Fruit fly (Drosophila melanogaster): Measurements from ENCODE around the gene Mulk.

Mulk gene

DNA sequence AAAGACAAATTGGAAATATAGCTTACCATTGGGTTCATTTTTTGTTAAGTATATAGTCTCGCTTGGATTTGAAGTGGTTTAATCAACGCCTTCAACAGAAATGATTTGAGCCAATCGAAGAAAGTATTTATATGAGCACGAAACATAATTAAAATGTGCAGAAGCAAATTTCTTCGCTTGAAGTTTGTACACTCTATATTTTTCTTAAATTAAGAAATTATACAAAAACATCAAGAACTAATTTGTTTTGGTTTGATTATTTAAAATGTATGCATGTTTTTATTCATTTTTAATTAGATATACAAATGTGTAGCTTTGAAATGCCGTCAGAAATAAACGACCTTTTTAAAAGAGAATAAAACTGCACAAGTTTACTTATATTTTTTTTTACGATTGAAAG, 32.1 kb downstream of the Mulk start, which contains the start of gene CG13138:
CG13138 (minus strand) TSS at position 101 of the 400 bp plus-strand sequence.
- TF ChIP-seq Ets98B (GFP tag; IDR thresholded peaks at IDR 0.05) (no peak), CG4496 (GFP tag; IDR thresholded peaks at IDR 0.05) (no peak), CG14655 (GFP tag; optimal IDR thresholded peaks at IDR 0.05) (no peak), fd96Ca (GFP tag; IDR thresholded peaks at IDR 0.05) (no peak), CG10348 (GFP tag; IDR thresholded peaks at IDR 0.05) (no peak), gl (tag; optimal IDR thresholded peaks at IDR 0.05) (no peak), CG13204 (GFP tag; optimal IDR thresholded peaks at IDR 0.05) (no peak), CG8301 (tag; optimal IDR thresholded peaks at IDR 0.05) (no peak), CG34367 (tag; optimal IDR thresholded peaks at IDR 0.05) (no peak), CG15710 (tag; optimal IDR thresholded peaks at IDR 0.05) (no peak), CG8159 (tag; optimal IDR thresholded peaks at IDR 0.05) (no peak), EcR (GFP tag; optimal IDR thresholded peaks at IDR 0.05) (no peak), Pif1A (GFP tag; optimal IDR thresholded peaks at IDR 0.05) (no peak)

DNA sequence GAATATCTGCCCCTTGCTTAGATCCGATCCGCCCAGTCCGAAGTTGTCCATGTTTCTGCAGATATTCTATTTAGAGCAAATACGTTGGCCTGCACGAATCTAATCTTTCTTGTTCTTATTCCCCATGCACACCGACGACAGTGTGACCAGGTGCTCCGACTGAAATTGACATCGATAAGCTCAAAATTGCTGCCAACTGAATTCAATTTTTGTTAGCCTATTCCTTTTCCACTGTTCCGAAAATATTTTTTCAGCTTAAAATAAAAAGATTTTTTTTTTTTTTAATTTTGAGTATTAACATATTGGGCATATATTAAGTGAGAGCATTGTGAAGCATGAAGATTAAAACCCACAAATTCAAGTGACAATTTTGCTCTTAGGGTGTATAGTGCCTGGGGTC, 33.9 kb downstream of the Mulk start, which contains the start of gene nmd:
nmd (minus strand) TSS at position 162 of the 400 bp plus-strand sequence.
- TF ChIP-seq CG34367 (tag; optimal IDR thresholded peaks at IDR 0.05) (no peak), rn (GFP tag; IDR thresholded peaks at IDR 0.05) (no peak), Pif1A (GFP tag; optimal IDR thresholded peaks at IDR 0.05) (no peak), fd96Ca (GFP tag; IDR thresholded peaks at IDR 0.05) (no peak), EcR (GFP tag; optimal IDR thresholded peaks at IDR 0.05) (no peak), CG13204 (GFP tag; optimal IDR thresholded peaks at IDR 0.05) (no peak), gl (tag; optimal IDR thresholded peaks at IDR 0.05) (no peak), Ets98B (GFP tag; IDR thresholded peaks at IDR 0.05) (no peak)

DNA sequence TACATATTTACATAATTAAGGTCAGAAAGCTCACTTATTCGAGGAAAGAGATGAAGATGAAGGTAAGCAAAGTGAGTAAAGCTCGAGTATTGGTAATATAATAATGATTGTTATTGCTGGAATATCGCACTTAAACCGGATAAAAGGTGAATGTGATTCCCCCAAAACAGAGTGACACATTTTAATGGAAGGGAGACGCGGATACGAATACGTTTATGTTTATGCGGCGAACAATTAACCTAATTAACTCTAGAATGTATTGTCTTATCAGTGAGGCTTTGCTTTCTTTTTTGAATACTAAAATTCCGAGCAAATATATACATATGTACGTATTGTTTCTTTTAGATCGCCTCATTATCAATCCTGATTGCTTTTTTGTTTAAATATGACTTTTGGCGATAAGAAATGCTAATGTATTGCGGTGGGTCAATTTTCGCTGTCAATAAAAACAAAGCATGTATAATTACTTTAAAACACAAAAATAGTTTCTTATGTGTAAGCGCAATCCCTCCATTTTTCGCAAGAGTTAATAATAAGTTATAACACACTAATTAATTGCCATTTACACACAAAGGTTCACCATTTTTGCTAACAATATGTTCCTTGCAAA, 35.8 kb downstream of the Mulk start:
- no peak for TF ChIP-seq D1 (tag; optimal IDR thresholded peaks at IDR 0.05)
- TF ChIP-seq Pif1B (GFP tag; optimal IDR thresholded peaks at IDR 0.05) = no peak
- TF ChIP-seq CG32121 (GFP tag; IDR thresholded peaks at IDR 0.05) = no peak
- no peak for TF ChIP-seq CG8159 (tag; optimal IDR thresholded peaks at IDR 0.05)
- no peak for TF ChIP-seq CG9948 (tag; optimal IDR thresholded peaks at IDR 0.05)
- no peak for TF ChIP-seq EcR (GFP tag; optimal IDR thresholded peaks at IDR 0.05)
- TF ChIP-seq fd96Ca (GFP tag; IDR thresholded peaks at IDR 0.05) = no peak
- no peak for TF ChIP-seq CG17806 (tag; optimal IDR thresholded peaks at IDR 0.05)
- no peak for TF ChIP-seq CG34367 (tag; optimal IDR thresholded peaks at IDR 0.05)
- no peak for TF ChIP-seq Pif1A (GFP tag; optimal IDR thresholded peaks at IDR 0.05)
- no peak for TF ChIP-seq CG14655 (GFP tag; optimal IDR thresholded peaks at IDR 0.05)
- TF ChIP-seq CG13204 (GFP tag; optimal IDR thresholded peaks at IDR 0.05) = no peak
- TF ChIP-seq Snoo (tag; optimal IDR thresholded peaks at IDR 0.05) = no peak
- TF ChIP-seq CG4496 (GFP tag; IDR thresholded peaks at IDR 0.05) = no peak
- no peak for TF ChIP-seq CG12605 (GFP tag; IDR thresholded peaks at IDR 0.05)

DNA sequence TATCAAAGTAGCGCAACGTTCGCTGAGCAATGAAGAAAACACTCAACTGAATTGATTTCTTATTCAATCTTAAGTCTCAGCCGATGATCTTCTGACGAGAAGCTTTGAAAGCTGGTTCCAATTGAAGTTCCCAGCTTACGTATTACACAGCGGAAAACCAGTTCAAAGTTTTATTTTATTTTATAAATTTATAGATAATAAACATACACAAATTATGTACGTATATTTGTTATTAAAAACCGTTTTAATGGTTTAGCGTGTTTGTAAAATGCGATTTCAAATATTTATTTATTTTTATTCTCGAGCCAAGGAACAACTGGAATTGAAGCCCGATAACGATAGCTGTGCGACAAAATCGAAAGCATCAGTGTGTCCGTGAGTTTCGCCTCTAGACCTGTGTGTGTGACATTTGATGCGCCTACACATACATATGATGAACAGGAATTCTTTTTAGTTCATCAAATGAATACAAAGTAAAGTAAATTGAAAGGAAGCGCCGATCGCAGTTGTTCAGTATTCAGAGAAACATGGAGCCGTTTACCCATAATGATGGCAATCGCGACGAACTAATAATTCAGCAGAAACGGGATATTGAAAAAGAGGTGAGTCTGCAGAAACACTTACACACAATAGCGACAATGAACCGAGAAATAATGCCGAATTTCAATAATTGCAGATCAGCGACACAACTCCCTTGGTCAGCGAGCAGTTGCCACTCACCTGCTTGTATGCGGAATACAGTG, 36.8 kb downstream of the Mulk start, which contains the start of the genes CG5390 and CG4968:
CG5390 (minus strand) TSS at position 77 of the 743 bp plus-strand sequence.
CG4968 (plus strand) TSS at position 405 of the 743 bp plus-strand sequence.
- peak; percentile 79 for TF ChIP-seq CG17806 (tag; optimal IDR thresholded peaks at IDR 0.05)
- TF ChIP-seq CG12605 (GFP tag; IDR thresholded peaks at IDR 0.05) = no peak; the same call in none of the 2 replicates
- TF ChIP-seq Pif1A (GFP tag; optimal IDR thresholded peaks at IDR 0.05) = no peak
- TF ChIP-seq CG13204 (GFP tag; optimal IDR thresholded peaks at IDR 0.05) = no peak
- TF ChIP-seq D1 (tag; optimal IDR thresholded peaks at IDR 0.05) = no peak
- TF ChIP-seq Ets98B (GFP tag; IDR thresholded peaks at IDR 0.05) = peak; percentile 81; the same call in 1 of the 2 replicates
- TF ChIP-seq gl (tag; optimal IDR thresholded peaks at IDR 0.05) = peak; percentile 29
- no peak for TF ChIP-seq CG10348 (GFP tag; IDR thresholded peaks at IDR 0.05)
- no peak for TF ChIP-seq fd96Ca (GFP tag; IDR thresholded peaks at IDR 0.05)
- TF ChIP-seq CG8159 (tag; optimal IDR thresholded peaks at IDR 0.05) = no peak
- TF ChIP-seq Pif1B (GFP tag; optimal IDR thresholded peaks at IDR 0.05) = peak; percentile 71
- TF ChIP-seq CG9948 (tag; optimal IDR thresholded peaks at IDR 0.05) = peak; percentile 67
- peak; percentile 2 for TF ChIP-seq EcR (GFP tag; optimal IDR thresholded peaks at IDR 0.05)
- TF ChIP-seq CG8301 (tag; optimal IDR thresholded peaks at IDR 0.05) = peak; percentile 70
- TF ChIP-seq CG14655 (GFP tag; optimal IDR thresholded peaks at IDR 0.05) = no peak
- TF ChIP-seq CG15710 (tag; optimal IDR thresholded peaks at IDR 0.05) = peak; percentile 81
- TF ChIP-seq CG32121 (GFP tag; IDR thresholded peaks at IDR 0.05) = peak; percentile 87
- peak; percentile 55; the same call in 1 of the 2 replicates for TF ChIP-seq rn (GFP tag; IDR thresholded peaks at IDR 0.05)
- TF ChIP-seq CG34367 (tag; optimal IDR thresholded peaks at IDR 0.05) = peak; percentile 69
- TF ChIP-seq CG4496 (GFP tag; IDR thresholded peaks at IDR 0.05) = peak; percentile 78; the same call in 2 of the 3 replicates
- TF ChIP-seq Snoo (tag; optimal IDR thresholded peaks at IDR 0.05) = peak; percentile 68

DNA sequence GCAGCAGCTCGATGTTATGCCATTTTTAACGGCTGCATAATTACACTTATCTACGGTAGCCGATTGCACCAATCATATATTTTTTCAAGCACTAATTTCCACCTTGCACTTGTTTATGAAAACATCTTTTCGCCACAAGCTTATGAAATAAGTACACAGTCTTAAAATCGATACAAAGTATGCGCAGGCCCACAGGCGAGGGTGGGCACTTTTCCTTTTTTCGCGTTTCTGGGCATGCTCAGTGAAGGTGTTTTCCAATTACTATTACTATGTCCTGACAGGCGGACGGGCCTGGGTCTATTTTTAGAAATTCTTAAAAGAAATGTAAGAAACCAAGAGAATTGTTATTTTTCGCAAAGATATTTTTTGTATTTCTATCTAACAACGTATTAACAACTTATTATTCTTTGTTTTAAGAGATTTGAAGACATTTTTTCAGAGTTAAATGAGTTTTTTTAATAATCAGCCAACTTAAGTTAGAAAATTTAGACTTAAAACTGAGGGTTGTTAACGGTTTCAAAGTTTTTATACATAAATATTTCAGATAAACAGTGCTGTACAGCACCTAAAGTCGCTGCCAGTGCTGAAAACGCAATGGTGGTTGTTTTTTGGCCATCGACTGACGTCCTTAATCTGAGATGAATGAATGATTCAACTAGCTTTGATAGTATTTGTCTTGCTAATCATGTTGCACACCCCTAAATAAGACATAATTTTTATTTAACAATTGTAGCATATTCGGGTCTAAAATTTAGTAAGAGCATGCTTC, 40.9 kb downstream of the Mulk start, which contains the start of gene Cdk5alpha:
Cdk5alpha (minus strand) TSS at position 343 of the 769 bp plus-strand sequence.
- TF ChIP-seq Ets98B (GFP tag; IDR thresholded peaks at IDR 0.05) (no peak), Pif1B (GFP tag; optimal IDR thresholded peaks at IDR 0.05) (no peak), CG8159 (tag; optimal IDR thresholded peaks at IDR 0.05) (no peak), Snoo (tag; optimal IDR thresholded peaks at IDR 0.05) (no peak), CG12605 (GFP tag; IDR thresholded peaks at IDR 0.05) (no peak), CG32121 (GFP tag; IDR thresholded peaks at IDR 0.05) (no peak), CG9948 (tag; optimal IDR thresholded peaks at IDR 0.05) (no peak), fd96Ca (GFP tag; IDR thresholded peaks at IDR 0.05) (no peak), EcR (GFP tag; optimal IDR thresholded peaks at IDR 0.05) (no peak), rn (GFP tag; IDR thresholded peaks at IDR 0.05) (no peak), CG13204 (GFP tag; optimal IDR thresholded peaks at IDR 0.05) (no peak), CG15710 (tag; optimal IDR thresholded peaks at IDR 0.05) (no peak), CG14655 (GFP tag; optimal IDR thresholded peaks at IDR 0.05) (no peak), CG17806 (tag; optimal IDR thresholded peaks at IDR 0.05) (no peak), CG10348 (GFP tag; IDR thresholded peaks at IDR 0.05) (no peak), gl (tag; optimal IDR thresholded peaks at IDR 0.05) (no peak), CG8301 (tag; optimal IDR thresholded peaks at IDR 0.05) (no peak), D1 (tag; optimal IDR thresholded peaks at IDR 0.05) (no peak), Pif1A (GFP tag; optimal IDR thresholded peaks at IDR 0.05) (no peak), CG4496 (GFP tag; IDR thresholded peaks at IDR 0.05) (no peak)

All from whole organism, pupa.